Fruit fly (Drosophila melanogaster) whole organism, embryonic: Measurements from ENCODE around the gene cindr.

Source experiments
- Bteb2 ChIP-seq: fragments of 200-800 bp; sonication (Bioruptor generic); optimal IDR thresholded peaks from 2 replicates; lab custom pipeline; 2016; ENCODE audit warnings: missing biosample characterization, missing genetic modification characterization
- CG10543 ChIP-seq: fragments of 200-800 bp; sonication (Bioruptor generic); optimal IDR thresholded peaks from 3 replicates; lab custom pipeline; 2017; ENCODE audit warnings: missing biosample characterization, mild to moderate bottlenecking, missing genetic modification characterization, moderate library complexity
- CG10654 ChIP-seq: fragments of 200-800 bp; sonication (Bioruptor generic); optimal IDR thresholded peaks from 2 replicates; lab custom pipeline; 2016; ENCODE audit warnings: missing biosample characterization, missing genetic modification characterization
- CG1233 ChIP-seq: fragments of 200-800 bp; sonication (Bioruptor generic); optimal IDR thresholded peaks from 4 replicates; lab custom pipeline; 2018; ENCODE audit warnings: missing biosample characterization, mild to moderate bottlenecking, missing genetic modification characterization
- CG12391 ChIP-seq: fragments of 200-800 bp; sonication (Bioruptor generic); optimal IDR thresholded peaks from 3 replicates; lab custom pipeline; 2018; ENCODE audit warnings: missing biosample characterization, mild to moderate bottlenecking, missing genetic modification characterization, moderate library complexity
- CG1529 ChIP-seq: fragments of 200-800 bp; sonication (Bioruptor generic); optimal IDR thresholded peaks from 3 replicates; lab custom pipeline; 2018; ENCODE audit warnings: missing biosample characterization, missing genetic modification characterization
- CG17359 ChIP-seq: fragments of 200-800 bp; sonication (Bioruptor generic); optimal IDR thresholded peaks from 3 replicates; lab custom pipeline; 2018; ENCODE audit warnings: missing biosample characterization, mild to moderate bottlenecking, missing genetic modification characterization, moderate library complexity
- CG18262 ChIP-seq: fragments of 200-800 bp; optimal IDR thresholded peaks from 3 replicates; lab custom pipeline; 2019; ENCODE audit warnings: missing biosample characterization, mild to moderate bottlenecking, missing genetic modification characterization, moderate library complexity
- CG31441 ChIP-seq: fragments of 200-800 bp; sonication (Bioruptor generic); IDR thresholded peaks from 2 replicates; pipeline ENCODE4 v1.3.6; 2022; ENCODE audit warnings: missing biosample characterization, missing genetic modification characterization
- CG34422 ChIP-seq: fragments of 200-800 bp; sonication (Bioruptor generic); IDR thresholded peaks from 3 replicates; pipeline ENCODE4 v1.3.6; 2022; ENCODE audit warnings: missing biosample characterization, missing genetic modification characterization
- CG3847 ChIP-seq: fragments of 200-800 bp; sonication (Bioruptor generic); IDR thresholded peaks from 2 replicates; pipeline ENCODE4 v1.3.6; 2022; ENCODE audit warnings: missing biosample characterization, missing genetic modification characterization
- CG4854 ChIP-seq: fragments of 200-800 bp; sonication (Bioruptor generic); optimal IDR thresholded peaks from 2 replicates; lab custom pipeline; 2016; ENCODE audit warnings: missing biosample characterization, missing genetic modification characterization, inconsistent platforms
- CG6175 ChIP-seq: fragments of 200-800 bp; sonication (Bioruptor generic); IDR thresholded peaks from 3 replicates; pipeline ENCODE4 v1.3.6; 2022; ENCODE audit warnings: missing biosample characterization, missing genetic modification characterization
- CG7271 ChIP-seq: fragments of 200-800 bp; sonication (Bioruptor generic); optimal IDR thresholded peaks from 2 replicates; lab custom pipeline; 2018; ENCODE audit warnings: missing biosample characterization, mild to moderate bottlenecking, missing genetic modification characterization, moderate library complexity
- CG8765 ChIP-seq: fragments of 200-800 bp; sonication (Bioruptor generic); IDR thresholded peaks from 2 replicates; pipeline ENCODE4 v1.3.6; 2022; ENCODE audit warnings: missing biosample characterization, missing genetic modification characterization
- CHES-1-like ChIP-seq: fragments of 200-800 bp; sonication (Bioruptor generic); optimal IDR thresholded peaks from 2 replicates; lab custom pipeline; 2016; ENCODE audit warnings: missing biosample characterization, missing genetic modification characterization
- D ChIP-seq, 2 experiments: fragments of 200-800 bp in 1 of 2; fragments of >200 bp in 1 of 2; sonication (Bioruptor generic) in 1 of 2; optimal IDR thresholded peaks; 2 replicates in 1 of 2; 3 replicates in 1 of 2; lab custom pipeline; 2017; ENCODE audit warnings: mild to moderate bottlenecking in 1 of 2, missing biosample characterization in 1 of 2, missing genetic modification characterization in 1 of 2, missing genetic modification reagents in 1 of 2
- ERR ChIP-seq: fragments of 200-800 bp; sonication (Bioruptor generic); optimal IDR thresholded peaks from 2 replicates; lab custom pipeline; 2016; ENCODE audit warnings: missing biosample characterization, missing genetic modification characterization
- Eip74EF ChIP-seq, 2 experiments: fragments of 200-800 bp in 1 of 2; fragments of >200 bp in 1 of 2; sonication (Bioruptor generic) in 1 of 2; optimal IDR thresholded peaks; 2 replicates each; lab custom pipeline; 2017 to 2019; ENCODE audit warnings: missing biosample characterization in 2 of 2, missing genetic modification characterization in 2 of 2, mild to moderate bottlenecking in 1 of 2, moderate library complexity in 1 of 2
- Ets65A ChIP-seq: fragments of 200-800 bp; sonication (Bioruptor generic); peaks from one replicate; lab custom pipeline; 2016; ENCODE audit warnings: missing biosample characterization, missing genetic modification characterization
- Kr ChIP-seq: fragments of 200-800 bp; sonication (Bioruptor generic); optimal IDR thresholded peaks from 2 replicates; lab custom pipeline; 2017; ENCODE audit warnings: missing biosample characterization, mild to moderate bottlenecking, missing genetic modification characterization
- MBD-R2 ChIP-seq: fragments of 200-800 bp; sonication (Bioruptor generic); IDR thresholded peaks from 2 replicates; pipeline ENCODE4 v1.3.6; 2022; ENCODE audit warnings: missing biosample characterization, missing genetic modification characterization
- NC2α ChIP-seq: fragments of 200-800 bp; sonication (Bioruptor generic); optimal IDR thresholded peaks from 2 replicates; lab custom pipeline; 2016; ENCODE audit warnings: missing biosample characterization, missing genetic modification characterization
- Oli ChIP-seq: fragments of 200-800 bp; sonication (Bioruptor generic); optimal IDR thresholded peaks from 2 replicates; lab custom pipeline; 2018; ENCODE audit warnings: missing biosample characterization, mild to moderate bottlenecking, missing genetic modification characterization, moderate library complexity
- Ptx1 ChIP-seq: fragments of 200-800 bp; sonication (Bioruptor generic); IDR thresholded peaks from 2 replicates; pipeline ENCODE4 v1.3.6; 2022; ENCODE audit warnings: missing biosample characterization, missing genetic modification characterization
- az2 ChIP-seq: fragments of 200-800 bp; sonication (Bioruptor generic); optimal IDR thresholded peaks from 3 replicates; lab custom pipeline; 2016; ENCODE audit warnings: missing biosample characterization, missing genetic modification characterization
- cad ChIP-seq: fragments of >200 bp; optimal IDR thresholded peaks from 2 replicates; lab custom pipeline; 2017; ENCODE audit warnings: missing biosample characterization, missing genetic modification characterization
- caup ChIP-seq: fragments of 200-800 bp; sonication (Bioruptor generic); optimal IDR thresholded peaks from 3 replicates; lab custom pipeline; 2017; ENCODE audit warnings: missing biosample characterization, mild to moderate bottlenecking, missing genetic modification characterization, moderate library complexity; ENCODE audit not compliant: severe bottlenecking
- danr ChIP-seq: fragments of 200-800 bp; sonication (Bioruptor generic); IDR thresholded peaks from 2 replicates; pipeline ENCODE4 v1.3.6; 2022; ENCODE audit warnings: missing biosample characterization, missing genetic modification characterization
- esg ChIP-seq: fragments of 200-800 bp; sonication (Bioruptor generic); conservative IDR thresholded peaks from 2 replicates; pipeline ENCODE4 v1.3.6; 2022; ENCODE audit warnings: missing biosample characterization, missing genetic modification characterization
- her ChIP-seq: fragments of 200-800 bp; sonication (Bioruptor generic); optimal IDR thresholded peaks from 2 replicates; lab custom pipeline; 2016; ENCODE audit warnings: missing biosample characterization, missing genetic modification characterization
- insv ChIP-seq, 2 experiments: fragments of 200-800 bp; sonication (Bioruptor generic); optimal IDR thresholded peaks; 3 replicates each; lab custom pipeline; 2016 to 2018; ENCODE audit warnings: missing biosample characterization in 2 of 2, missing genetic modification characterization in 2 of 2
- inv ChIP-seq: fragments of 200-800 bp; sonication (Bioruptor generic); IDR thresholded peaks from 2 replicates; pipeline ENCODE4 v1.3.6; 2022; ENCODE audit warnings: missing biosample characterization, missing genetic modification characterization; ENCODE audit not compliant: partially characterized antibody
- kah ChIP-seq: fragments of 200-800 bp; sonication (Bioruptor generic); optimal IDR thresholded peaks from 2 replicates; lab custom pipeline; 2018; ENCODE audit warnings: missing biosample characterization, mild to moderate bottlenecking, missing genetic modification characterization
- kni ChIP-seq: fragments of 200-800 bp; sonication (Bioruptor generic); optimal IDR thresholded peaks from 3 replicates; lab custom pipeline; 2017; ENCODE audit warnings: mild to moderate bottlenecking, missing biosample characterization, missing genetic modification reagents, missing genetic modification characterization
- lola ChIP-seq, 3 experiments: fragments of >200 bp in 2 of 3; fragments of 200-800 bp in 1 of 3; sonication (Bioruptor generic) in 1 of 3; optimal IDR thresholded peaks; 2 replicates each; lab custom pipeline; 2017 to 2019; ENCODE audit warnings: missing biosample characterization in 3 of 3, missing genetic modification characterization in 3 of 3, mild to moderate bottlenecking in 1 of 3, moderate library complexity in 1 of 3
- nerfin-1 ChIP-seq: fragments of 200-800 bp; sonication (Bioruptor generic); optimal IDR thresholded peaks from 3 replicates; lab custom pipeline; 2019; ENCODE audit warnings: missing biosample characterization, mild to moderate bottlenecking, missing genetic modification characterization, moderate library complexity
- otp ChIP-seq: fragments of 200-800 bp; sonication (Bioruptor generic); IDR thresholded peaks from 3 replicates; pipeline ENCODE4, ENCODE4 v1.3.6; 2022; ENCODE audit warnings: missing biosample characterization, missing genetic modification characterization
- pan ChIP-seq, 4 experiments: fragments of >200 bp in 3 of 4; fragments of 200-800 bp in 1 of 4; sonication (Bioruptor generic) in 1 of 4; optimal IDR thresholded peaks in 3 of 4; IDR thresholded peaks in 1 of 4; 2 replicates each; pipeline versions ENCODE4 v1.3.6 to Lab custom; 2017 to 2022; ENCODE audit warnings: missing biosample characterization in 2 of 4, missing genetic modification characterization in 2 of 4, mixed read lengths in 1 of 4
- salm ChIP-seq: fragments of 200-800 bp; sonication (Bioruptor generic); optimal IDR thresholded peaks from 2 replicates; lab custom pipeline; 2018; ENCODE audit warnings: missing biosample characterization, mild to moderate bottlenecking, missing genetic modification characterization
- so ChIP-seq: fragments of 200-800 bp; sonication (Bioruptor generic); IDR thresholded peaks from 3 replicates; pipeline ENCODE4 v1.3.6; 2022; ENCODE audit warnings: missing biosample characterization, missing genetic modification characterization
- tgo ChIP-seq: fragments of 200-800 bp; sonication (Bioruptor generic); IDR thresholded peaks from 3 replicates; pipeline ENCODE4 v1.3.6; 2022; ENCODE audit warnings: missing biosample characterization, missing genetic modification characterization
- tll ChIP-seq, 2 experiments: fragments of 200-800 bp in 1 of 2; fragments of >200 bp in 1 of 2; sonication (Bioruptor generic) in 1 of 2; optimal IDR thresholded peaks; 2 replicates each; lab custom pipeline; 2017 to 2019; ENCODE audit warnings: missing biosample characterization in 2 of 2, missing genetic modification characterization in 2 of 2, mild to moderate bottlenecking in 1 of 2, moderate library complexity in 1 of 2
- vfl ChIP-seq: fragments of 200-800 bp; sonication (Bioruptor generic); optimal IDR thresholded peaks from 2 replicates; lab custom pipeline; 2016; ENCODE audit warnings: missing biosample characterization, missing genetic modification characterization
- zen ChIP-seq: fragments of 200-800 bp; sonication (Bioruptor generic); optimal IDR thresholded peaks from 3 replicates; lab custom pipeline; 2018; ENCODE audit warnings: missing biosample characterization, mild to moderate bottlenecking, missing genetic modification characterization, moderate library complexity
- zfh2 ChIP-seq: fragments of 200-800 bp; sonication (Bioruptor generic); optimal IDR thresholded peaks from 2 replicates; lab custom pipeline; 2016; ENCODE audit warnings: missing biosample characterization, missing genetic modification characterization

cindr gene

dm6 chr3R:30849473-30850145, 41.2 kb downstream of the cindr start:
- TF ChIP-seq CHES-1-like (GFP tag; lab: Kevin White, UChicago) (no peak), kah (GFP tag; lab: Kevin White, UChicago) (no peak), CG7271 (tag; lab: Kevin White, UChicago) (no peak), otp (GFP tag; lab: Robert Waterston, UW) (no peak), CG3847 (GFP tag; lab: Robert Waterston, UW) (no peak), D (optimal IDR thresholded peaks at IDR 0.05; lab: Kevin White, UChicago) (peak; percentile 12), D (GFP tag; optimal IDR thresholded peaks at IDR 0.05; lab: Kevin White, UChicago) (no peak), ERR (GFP tag; lab: Kevin White, UChicago) (no peak), Kr (peak; percentile 52), zen (peak; percentile 76), CG1529 (GFP tag; lab: Kevin White, UChicago) (no peak), CG12391 (tag; lab: Kevin White, UChicago) (no peak), tll (GFP tag; optimal IDR thresholded peaks at IDR 0.05; lab: Kevin White, UChicago) (peak in 1 of 2 experiments; percentile 100), lola (GFP tag; optimal IDR thresholded peaks at IDR 0.05; lab: Kevin White, UChicago) (no peak), cad (GFP tag; lab: Kevin White, UChicago) (peak; percentile 89), danr (no peak), az2 (GFP tag; lab: Kevin White, UChicago) (no peak), MBD-R2 (GFP tag; lab: Robert Waterston, UW) (no peak), CG34422 (GFP tag; lab: Robert Waterston, UW) (no peak), CG4854 (no peak), Ptx1 (GFP tag; lab: Robert Waterston, UW) (no peak), CG1233 (GFP tag; lab: Kevin White, UChicago) (no peak), Eip74EF (GFP tag; optimal IDR thresholded peaks at IDR 0.05; lab: Kevin White, UChicago) (no peak), zfh2 (GFP tag; lab: Kevin White, UChicago) (no peak), CG31441 (GFP tag; lab: Robert Waterston, UW) (no peak), CG18262 (tag; lab: Kevin White, UChicago) (no peak), caup (no peak), Ets65A (peak; percentile 78), salm (tag; lab: Kevin White, UChicago) (no peak)
- TF ChIP-seq, all 482 proteins: peak for 6

- TF ChIP-seq nerfin-1, result peak; percentile 94
- TF ChIP-seq insv (GFP tag; optimal IDR thresholded peaks at IDR 0.05; lab: Kevin White, UChicago), result peak in 1 of 2 experiments; percentile 50
- TF ChIP-seq Bteb2 (GFP tag; lab: Kevin White, UChicago), result no peak
These were observed 42.0 kb downstream of the cindr start for dm6 chr3R:30850460-30850859.

- TF ChIP-seq tgo (GFP tag; lab: Robert Waterston, UW), result no peak
- no peak for TF ChIP-seq CG6175
- TF ChIP-seq NC2α (GFP tag; lab: Kevin White, UChicago), result no peak
- TF ChIP-seq CG8765, result no peak
- TF ChIP-seq her, result no peak
- TF ChIP-seq Oli (tag; lab: Kevin White, UChicago), result no peak
- no peak for TF ChIP-seq pan (optimal IDR thresholded peaks at IDR 0.05; lab: Kevin White, UChicago)
- TF ChIP-seq pan (GFP tag; optimal IDR thresholded peaks at IDR 0.05 in 1 of 2, IDR thresholded peaks at IDR 0.05 in 1 of 2), result no peak
- TF ChIP-seq CG10654 (GFP tag; lab: Kevin White, UChicago), result no peak
- no peak for TF ChIP-seq inv (GFP tag; lab: Robert Waterston, UW)
- TF ChIP-seq kni (GFP tag; lab: Kevin White, UChicago), result peak; percentile 10
- no peak for TF ChIP-seq esg (GFP tag; lab: Robert Waterston, UW)
- TF ChIP-seq CG17359 (tag; lab: Kevin White, UChicago), result no peak
- no peak for TF ChIP-seq CG10543 (GFP tag; lab: Kevin White, UChicago)
- TF ChIP-seq D (optimal IDR thresholded peaks at IDR 0.05; lab: Kevin White, UChicago), result peak; percentile 89
- no peak for TF ChIP-seq D (GFP tag; optimal IDR thresholded peaks at IDR 0.05; lab: Kevin White, UChicago)
- TF ChIP-seq so (GFP tag; lab: Robert Waterston, UW), result no peak
- TF ChIP-seq vfl (GFP tag; lab: Kevin White, UChicago), result no peak
These were observed 43.5 kb downstream of the cindr start, which contains the start of gene tll for dm6 chr3R:30851843-30852365. tll (plus strand) TSS chr3R:30852315.
